Fruit fly (Drosophila melanogaster) whole organism, embryonic: Measurements from ENCODE around the gene et.

Experiments
- Adf1 ChIP-seq: fragments of 200-800 bp; sonication (Bioruptor generic); IDR thresholded peaks from 2 replicates; pipeline ENCODE4 v1.3.6; 2022; ENCODE audit warnings: missing biosample characterization, missing genetic modification characterization
- CG1024 ChIP-seq: fragments of 200-800 bp; sonication (Bioruptor generic); IDR thresholded peaks from 2 replicates; pipeline ENCODE4 v1.3.6; 2022; ENCODE audit warnings: missing biosample characterization, missing genetic modification characterization
- CG10366 ChIP-seq: fragments of 200-800 bp; sonication (Bioruptor generic); IDR thresholded peaks from 2 replicates; pipeline ENCODE4 v1.3.6; 2022; ENCODE audit warnings: missing biosample characterization, missing genetic modification characterization
- CG11085 ChIP-seq: fragments of 200-800 bp; sonication (Bioruptor generic); IDR thresholded peaks from 2 replicates; pipeline ENCODE4 v1.3.6; 2022; ENCODE audit warnings: missing biosample characterization, missing genetic modification characterization
- CG11504 ChIP-seq: fragments of 200-800 bp; sonication (Bioruptor generic); optimal IDR thresholded peaks from 3 replicates; lab custom pipeline; 2019; ENCODE audit warnings: missing biosample characterization, mild to moderate bottlenecking, missing genetic modification characterization, moderate library complexity
- CG11560 ChIP-seq: fragments of 200-800 bp; sonication (Bioruptor generic); IDR thresholded peaks from 3 replicates; pipeline ENCODE4 v1.3.6; 2022; ENCODE audit warnings: missing biosample characterization, missing genetic modification characterization
- CG12391 ChIP-seq: fragments of 200-800 bp; sonication (Bioruptor generic); optimal IDR thresholded peaks from 3 replicates; lab custom pipeline; 2018; ENCODE audit warnings: missing biosample characterization, mild to moderate bottlenecking, missing genetic modification characterization, moderate library complexity
- CG13296 ChIP-seq: fragments of 200-800 bp; sonication (Bioruptor generic); optimal IDR thresholded peaks from 3 replicates; lab custom pipeline; 2018; ENCODE audit warnings: missing biosample characterization, mild to moderate bottlenecking, missing genetic modification characterization
- CG14667 ChIP-seq: fragments of 200-800 bp; sonication (Bioruptor generic); IDR thresholded peaks from 2 replicates; pipeline ENCODE4 v1.3.6; 2022; ENCODE audit warnings: missing biosample characterization, missing genetic modification characterization
- CG14860 ChIP-seq: fragments of 200-800 bp; sonication (Bioruptor generic); IDR thresholded peaks from 3 replicates; pipeline ENCODE4 v1.3.6; 2022; ENCODE audit warnings: missing biosample characterization, missing genetic modification characterization; ENCODE audit not compliant: partially characterized antibody
- CG17361 ChIP-seq: fragments of 200-800 bp; sonication (Bioruptor generic); IDR thresholded peaks from 3 replicates; pipeline ENCODE4 v1.3.6; 2022; ENCODE audit warnings: missing biosample characterization, missing genetic modification characterization
- CG1792 ChIP-seq: fragments of 200-800 bp; sonication (Bioruptor generic); optimal IDR thresholded peaks from 2 replicates; lab custom pipeline; 2016; ENCODE audit warnings: missing biosample characterization, missing genetic modification characterization
- CG31224 ChIP-seq: fragments of 200-800 bp; sonication (Bioruptor generic); IDR thresholded peaks from 2 replicates; pipeline ENCODE4 v1.3.6; 2022; ENCODE audit warnings: missing biosample characterization, missing genetic modification characterization
- CG34422 ChIP-seq: fragments of 200-800 bp; sonication (Bioruptor generic); IDR thresholded peaks from 3 replicates; pipeline ENCODE4 v1.3.6; 2022; ENCODE audit warnings: missing biosample characterization, missing genetic modification characterization
- CG3847 ChIP-seq: fragments of 200-800 bp; sonication (Bioruptor generic); IDR thresholded peaks from 2 replicates; pipeline ENCODE4 v1.3.6; 2022; ENCODE audit warnings: missing biosample characterization, missing genetic modification characterization
- CG7745 ChIP-seq: fragments of 200-800 bp; sonication (Bioruptor generic); optimal IDR thresholded peaks from 2 replicates; lab custom pipeline; 2018; ENCODE audit warnings: missing biosample characterization, mild to moderate bottlenecking, missing genetic modification characterization, moderate library complexity
- CG7928 ChIP-seq: fragments of 200-800 bp; sonication (Bioruptor generic); optimal IDR thresholded peaks from 2 replicates; lab custom pipeline; 2017; ENCODE audit warnings: missing biosample characterization, mild to moderate bottlenecking, missing genetic modification characterization
- CG9876 ChIP-seq: fragments of 200-800 bp; sonication (Bioruptor generic); optimal IDR thresholded peaks from 2 replicates; lab custom pipeline; 2016; ENCODE audit warnings: missing biosample characterization, missing genetic modification characterization
- Dbx ChIP-seq: fragments of 200-800 bp; sonication (Bioruptor generic); IDR thresholded peaks from 3 replicates; pipeline ENCODE4 v1.3.6; 2022; ENCODE audit warnings: missing biosample characterization, missing genetic modification characterization
- Dref ChIP-seq: fragments of 200-800 bp; sonication (Bioruptor generic); IDR thresholded peaks from 2 replicates; pipeline ENCODE4 v1.3.6; 2022; ENCODE audit warnings: missing biosample characterization, missing genetic modification characterization
- Fer2 ChIP-seq: fragments of 200-800 bp; sonication (Bioruptor generic); optimal IDR thresholded peaks from 2 replicates; lab custom pipeline; 2018; ENCODE audit warnings: missing biosample characterization, mild to moderate bottlenecking, missing genetic modification characterization, moderate library complexity
- HLH54F ChIP-seq: fragments of 200-800 bp; sonication (Bioruptor generic); optimal IDR thresholded peaks from 3 replicates; lab custom pipeline; 2016; ENCODE audit warnings: missing biosample characterization, missing genetic modification characterization
- Lpt ChIP-seq: fragments of >200 bp; optimal IDR thresholded peaks from 2 replicates; lab custom pipeline; 2018; ENCODE audit warnings: missing biosample characterization, missing genetic modification characterization
- NfI ChIP-seq: fragments of 200-800 bp; sonication (Bioruptor generic); optimal IDR thresholded peaks from 3 replicates; lab custom pipeline; 2018; ENCODE audit warnings: missing biosample characterization, mild to moderate bottlenecking, missing genetic modification characterization, moderate library complexity
- Oli ChIP-seq: fragments of 200-800 bp; sonication (Bioruptor generic); optimal IDR thresholded peaks from 2 replicates; lab custom pipeline; 2018; ENCODE audit warnings: missing biosample characterization, mild to moderate bottlenecking, missing genetic modification characterization, moderate library complexity
- Rfx ChIP-seq: fragments of 200-800 bp; sonication (Bioruptor generic); IDR thresholded peaks from 2 replicates; pipeline ENCODE4 v1.3.6; 2022; ENCODE audit warnings: missing biosample characterization, missing genetic modification characterization
- Rx ChIP-seq: fragments of 200-800 bp; sonication (Bioruptor generic); IDR thresholded peaks from 2 replicates; pipeline ENCODE4 v1.3.6; 2022; ENCODE audit warnings: missing biosample characterization, missing genetic modification characterization
- Spps ChIP-seq: fragments of 200-800 bp; sonication (Bioruptor generic); optimal IDR thresholded peaks from 2 replicates; lab custom pipeline; 2018; ENCODE audit warnings: missing biosample characterization, mild to moderate bottlenecking, missing genetic modification characterization
- Sry-δ ChIP-seq: fragments of 200-800 bp; sonication (Bioruptor generic); optimal IDR thresholded peaks from 2 replicates; lab custom pipeline; 2016; ENCODE audit warnings: missing biosample characterization, missing genetic modification characterization
- ac ChIP-seq: fragments of 200-800 bp; sonication (Bioruptor generic); optimal IDR thresholded peaks from 3 replicates; lab custom pipeline; 2017; ENCODE audit warnings: missing biosample characterization, mild to moderate bottlenecking, missing genetic modification characterization
- ap ChIP-seq: fragments of 200-800 bp; sonication (Bioruptor generic); IDR thresholded peaks from 2 replicates; pipeline ENCODE4 v1.3.6; 2022; ENCODE audit warnings: missing biosample characterization, missing genetic modification characterization
- bab2 ChIP-seq: fragments of 200-800 bp; sonication (Bioruptor generic); optimal IDR thresholded peaks from 2 replicates; lab custom pipeline; 2016; ENCODE audit warnings: missing biosample characterization, missing genetic modification characterization
- bbx ChIP-seq: fragments of 200-800 bp; sonication (Bioruptor generic); IDR thresholded peaks from 2 replicates; pipeline ENCODE4 v1.3.6; 2022; ENCODE audit warnings: missing biosample characterization, missing genetic modification characterization; ENCODE audit not compliant: partially characterized antibody
- chif ChIP-seq, 2 experiments: fragments of 200-800 bp; sonication (Bioruptor generic); optimal IDR thresholded peaks; 3 replicates each; lab custom pipeline; 2016; ENCODE audit warnings: missing biosample characterization in 2 of 2, missing genetic modification characterization in 2 of 2
- crc ChIP-seq: fragments of 200-800 bp; sonication (Bioruptor generic); optimal IDR thresholded peaks from 2 replicates; lab custom pipeline; 2016; ENCODE audit warnings: missing biosample characterization, missing genetic modification characterization
- disco-r ChIP-seq: fragments of 200-800 bp; sonication (Bioruptor generic); optimal IDR thresholded peaks from 2 replicates; lab custom pipeline; 2016; ENCODE audit warnings: missing biosample characterization, missing genetic modification characterization
- fd3F ChIP-seq: fragments of 200-800 bp; sonication (Bioruptor generic); optimal IDR thresholded peaks from 2 replicates; lab custom pipeline; 2018; ENCODE audit warnings: missing biosample characterization, mild to moderate bottlenecking, missing genetic modification characterization, moderate library complexity
- fd96Cb ChIP-seq: fragments of 200-800 bp; sonication (Bioruptor generic); optimal IDR thresholded peaks from 2 replicates; lab custom pipeline; 2018; ENCODE audit warnings: missing biosample characterization, mild to moderate bottlenecking, missing genetic modification characterization, moderate library complexity
- gsb ChIP-seq: fragments of 200-800 bp; sonication (Bioruptor generic); IDR thresholded peaks from 2 replicates; pipeline ENCODE4 v1.3.6; 2022; ENCODE audit warnings: missing biosample characterization, missing genetic modification characterization
- hth ChIP-seq: fragments of >200 bp; optimal IDR thresholded peaks from 2 replicates; lab custom pipeline; 2017; ENCODE audit warnings: inconsistent platforms
- lab ChIP-seq: fragments of 200-800 bp; sonication (Bioruptor generic); optimal IDR thresholded peaks from 3 replicates; lab custom pipeline; 2017; ENCODE audit warnings: missing biosample characterization, missing genetic modification characterization, mild to moderate bottlenecking, moderate library complexity, missing genetic modification reagents
- luna ChIP-seq: fragments of 200-800 bp; sonication (Bioruptor generic); optimal IDR thresholded peaks from 2 replicates; lab custom pipeline; 2016; ENCODE audit warnings: missing biosample characterization, missing genetic modification characterization
- pita ChIP-seq: fragments of 200-800 bp; sonication (Bioruptor generic); optimal IDR thresholded peaks from 2 replicates; lab custom pipeline; 2017; ENCODE audit warnings: missing biosample characterization, mild to moderate bottlenecking, missing genetic modification characterization
- run ChIP-seq: fragments of 200-800 bp; sonication (Bioruptor generic); optimal IDR thresholded peaks from 3 replicates; lab custom pipeline; 2018; ENCODE audit warnings: missing biosample characterization, mild to moderate bottlenecking, missing genetic modification characterization
- sc ChIP-seq, 3 experiments: fragments of >200 bp in 2 of 3; fragments of 200-800 bp in 1 of 3; sonication (Bioruptor generic) in 1 of 3; optimal IDR thresholded peaks; 2 replicates in 2 of 3; 3 replicates in 1 of 3; lab custom pipeline; 2017; ENCODE audit warnings: mild to moderate bottlenecking in 1 of 3, missing biosample characterization in 1 of 3, missing genetic modification characterization in 1 of 3, missing genetic modification reagents in 1 of 3
- schlank ChIP-seq: fragments of 200-800 bp; sonication (Bioruptor generic); optimal IDR thresholded peaks from 2 replicates; lab custom pipeline; 2018; ENCODE audit warnings: missing biosample characterization, mild to moderate bottlenecking, missing genetic modification characterization
- slbo ChIP-seq: fragments of 200-800 bp; sonication (Bioruptor generic); IDR thresholded peaks from 2 replicates; pipeline ENCODE4 v1.3.6; 2022; ENCODE audit warnings: missing biosample characterization, missing genetic modification characterization
- sr ChIP-seq: fragments of 200-800 bp; sonication (Bioruptor generic); IDR thresholded peaks from 3 replicates; pipeline ENCODE4 v1.3.6; 2022; ENCODE audit warnings: missing biosample characterization, missing genetic modification characterization
- usp ChIP-seq: fragments of >200 bp; optimal IDR thresholded peaks from 2 replicates; lab custom pipeline; 2017; ENCODE audit warnings: missing biosample characterization, missing genetic modification characterization
- zen2 ChIP-seq: fragments of 200-800 bp; sonication (Bioruptor generic); IDR thresholded peaks from 3 replicates; pipeline ENCODE4 v1.3.6; 2022; ENCODE audit warnings: missing biosample characterization, missing genetic modification characterization; ENCODE audit not compliant: partially characterized antibody

et gene

dm6 chrX:19642819-19643504 lies 32.7 kb downstream of the et start, which contains the start of the genes CG12237 and Sec61gamma (continued):
- TF ChIP-seq pita (GFP tag; lab: Kevin White, UChicago), result no peak
- no peak for TF ChIP-seq sc (optimal IDR thresholded peaks at IDR 0.05; lab: Kevin White, UChicago)
- TF ChIP-seq sc (GFP tag; optimal IDR thresholded peaks at IDR 0.05; lab: Kevin White, UChicago), result no peak
- TF ChIP-seq chif (GFP tag; optimal IDR thresholded peaks at IDR 0.05; lab: Kevin White, UChicago), result peak in 1 of 2 experiments; percentile 11
- peak; percentile 72 for TF ChIP-seq Rfx (GFP tag; lab: Robert Waterston, UW)
- TF ChIP-seq CG11504 (tag; lab: Kevin White, UChicago), result no peak
- TF ChIP-seq slbo (GFP tag; lab: Robert Waterston, UW), result peak; percentile 58
- no peak for TF ChIP-seq fd3F (GFP tag; lab: Kevin White, UChicago)
- TF ChIP-seq lab (GFP tag; lab: Kevin White, UChicago), result no peak
- TF ChIP-seq luna (GFP tag; lab: Kevin White, UChicago), result no peak
- TF ChIP-seq CG17361 (GFP tag; lab: Robert Waterston, UW), result peak; percentile 48; the same call in 2 of the 3 replicates
- TF ChIP-seq NfI (GFP tag; lab: Kevin White, UChicago), result peak; percentile 11
- no peak for TF ChIP-seq CG1792 (GFP tag; lab: Kevin White, UChicago)
- peak; percentile 93 for TF ChIP-seq CG7928 (GFP tag; lab: Kevin White, UChicago)
- peak; percentile 45 for TF ChIP-seq Sry-δ (GFP tag; lab: Kevin White, UChicago)
- TF ChIP-seq fd96Cb (tag; lab: Kevin White, UChicago), result no peak
- no peak; the same call in 1 of the 2 replicates for TF ChIP-seq Adf1 (GFP tag; lab: Robert Waterston, UW)
- no peak for TF ChIP-seq Fer2 (tag; lab: Kevin White, UChicago)
- TF ChIP-seq HLH54F (GFP tag; lab: Kevin White, UChicago), result no peak
- no peak for TF ChIP-seq CG9876 (GFP tag; lab: Kevin White, UChicago)
- TF ChIP-seq disco-r, result no peak
- no peak for TF ChIP-seq Rx (GFP tag; lab: Robert Waterston, UW)
- TF ChIP-seq crc, result no peak
- TF ChIP-seq bab2 (GFP tag; lab: Kevin White, UChicago), result no peak
- no peak for TF ChIP-seq CG14860 (GFP tag; lab: Robert Waterston, UW)
- no peak for TF ChIP-seq Lpt
- no peak for TF ChIP-seq hth (lab: Kevin White, UChicago)
- peak; percentile 21; the same call in 1 of the 2 replicates for TF ChIP-seq CG10366 (GFP tag; lab: Robert Waterston, UW)
- TF ChIP-seq schlank (tag; lab: Kevin White, UChicago), result no peak
- no peak for TF ChIP-seq CG7745 (tag; lab: Kevin White, UChicago)
- no peak for TF ChIP-seq Oli (tag; lab: Kevin White, UChicago)
- TF ChIP-seq ap (GFP tag; lab: Robert Waterston, UW), result no peak
- no peak for TF ChIP-seq usp (GFP tag; lab: Kevin White, UChicago)
- peak; percentile 45 for TF ChIP-seq CG12391
- TF ChIP-seq CG14667 (GFP tag; lab: Robert Waterston, UW), result no peak
- no peak for TF ChIP-seq run
- peak; percentile 22; the same call in 1 of the 2 replicates for TF ChIP-seq CG3847 (GFP tag; lab: Robert Waterston, UW)
- no peak for TF ChIP-seq sr (GFP tag; lab: Robert Waterston, UW)
- peak; percentile 72; the same call in 1 of the 3 replicates for TF ChIP-seq CG34422 (GFP tag; lab: Robert Waterston, UW)
- TF ChIP-seq CG11560 (tag; lab: Robert Waterston, UW), result no peak
- TF ChIP-seq Dbx (GFP tag; lab: Robert Waterston, UW), result peak; percentile 53; the same call in 2 of the 3 replicates
- peak; percentile 50 for TF ChIP-seq Dref (GFP tag; lab: Robert Waterston, UW)
- TF ChIP-seq CG1024 (GFP tag; lab: Robert Waterston, UW), result no peak
- no peak for TF ChIP-seq Spps
- no peak for TF ChIP-seq ac (GFP tag; lab: Kevin White, UChicago)
- peak; percentile 35 for TF ChIP-seq CG13296 (GFP tag; lab: Kevin White, UChicago)
- no peak for TF ChIP-seq CG11085 (GFP tag; lab: Robert Waterston, UW)
- TF ChIP-seq zen2 (GFP tag; lab: Robert Waterston, UW), result no peak
- TF ChIP-seq bbx, result no peak
- no peak for TF ChIP-seq CG31224 (GFP tag; lab: Robert Waterston, UW)
- no peak for TF ChIP-seq gsb
